Fruit fly (Drosophila melanogaster): ENCODE measurements around the gene CG33191.

DNA sequence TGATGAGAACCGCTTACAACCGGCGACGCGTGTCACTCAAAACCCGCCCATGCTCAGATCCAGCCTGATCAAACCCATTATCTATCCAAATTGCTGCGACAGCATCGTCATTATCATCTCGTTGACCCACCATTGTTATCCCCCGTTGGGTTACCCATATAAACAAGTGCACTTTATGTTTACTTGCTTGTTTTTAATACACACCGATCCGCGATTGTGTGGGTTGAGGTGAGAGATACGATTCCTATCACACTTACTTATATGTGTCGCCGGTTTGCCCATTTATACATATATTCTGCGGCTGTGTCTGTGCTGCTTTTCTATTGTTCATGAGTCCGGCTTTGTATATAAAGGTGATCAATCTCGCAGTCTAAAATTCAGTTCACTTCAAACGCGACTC, 41.9 kb upstream of the CG33191 start, which contains the start of gene CG8369:
- TF ChIP-seq psq (optimal IDR thresholded peaks at IDR 0.05), result no peak
- TF ChIP-seq h (optimal IDR thresholded peaks at IDR 0.05), result no peak
- TF ChIP-seq Myc (optimal IDR thresholded peaks at IDR 0.05), result no peak
